Worm (Caenorhabditis elegans) whole organism, L1 larva: ENCODE measurements around the gene sfxn-1.2.

ENCODE experiments used
- egl-27 ChIP-seq, 2 experiments: fragments of 150-350 bp in 1 of 2; sonication (generic microtip); optimal IDR thresholded peaks; 3 replicates each; lab custom pipeline; 2017 to 2018; ENCODE audit warnings: missing biosample characterization in 2 of 2, missing genetic modification characterization in 2 of 2, missing genetic modification reagents in 2 of 2
- fkh-10 ChIP-seq: sonication (generic microtip); optimal IDR thresholded peaks from 2 replicates; lab custom pipeline; 2017; ENCODE audit warnings: missing biosample characterization, missing genetic modification reagents, missing genetic modification characterization
- fos-1 ChIP-seq: fragments of 150-350 bp; optimal IDR thresholded peaks from 2 replicates; lab custom pipeline; 2014; ENCODE audit warnings: missing biosample characterization, missing genetic modification characterization
- lin-15B ChIP-seq: fragments of 150-350 bp; sonication (generic microtip); optimal IDR thresholded peaks from 3 replicates; lab custom pipeline; 2014; ENCODE audit warnings: missing biosample characterization, missing genetic modification characterization
- nhr-76 ChIP-seq: sonication (generic microtip); optimal IDR thresholded peaks from 2 replicates; lab custom pipeline; 2017; ENCODE audit warnings: missing biosample characterization, missing genetic modification characterization
- nhr-77 ChIP-seq: fragments of 150-350 bp; optimal IDR thresholded peaks from 2 replicates; lab custom pipeline; 2014; ENCODE audit warnings: missing biosample characterization, missing genetic modification characterization
- snpc-4 ChIP-seq: fragments of 150-350 bp; optimal IDR thresholded peaks from 2 replicates; lab custom pipeline; 2014; ENCODE audit warnings: missing biosample characterization, missing genetic modification characterization
- sox-4 ChIP-seq: sonication (generic microtip); optimal IDR thresholded peaks from 2 replicates; lab custom pipeline; 2016; ENCODE audit warnings: missing genetic modification characterization, missing compliant biosample characterization
- sptf-1 ChIP-seq: fragments of 150-350 bp; optimal IDR thresholded peaks from 2 replicates; lab custom pipeline; 2014; ENCODE audit warnings: missing biosample characterization, missing genetic modification characterization

ce11 chrII:11205783-11206182 lies 20.0 kb downstream of the sfxn-1.2 start:
- no peak for TF ChIP-seq nhr-76 (tag; lab: Kevin White, UChicago)
- TF ChIP-seq fos-1 (tag; lab: Kevin White, UChicago): no peak
- no peak for TF ChIP-seq fkh-10 (GFP tag; lab: Kevin White, UChicago)
- TF ChIP-seq lin-15B (tag; lab: Kevin White, UChicago): no peak
- no peak for TF ChIP-seq sptf-1 (tag; lab: Kevin White, UChicago)
- no peak for TF ChIP-seq egl-27 (tag; optimal IDR thresholded peaks at IDR 0.05; lab: Kevin White, UChicago)
- no peak for TF ChIP-seq sox-4
- no peak for TF ChIP-seq nhr-77 (tag; lab: Kevin White, UChicago)
- TF ChIP-seq snpc-4 (tag; lab: Kevin White, UChicago): no peak
